Fruit fly (Drosophila melanogaster): ENCODE data around the gene CG1271.

- TF ChIP-seq CG8478 (optimal IDR thresholded peaks at IDR 0.05) (no peak), CTCF (optimal IDR thresholded peaks at IDR 0.05) (no peak)
These were observed 17.5 kb downstream of the CG1271 start for dm6 chr3L:3069774-3070173.

All from S2 (cell line).